Worm (Caenorhabditis elegans) whole organism, L2 larva: ENCODE results near the gene F01D5.8.
"Not testable (repeated sequence)": the region's sequence is repeated elsewhere in the genome, so short reads cannot be mapped to it uniquely, and the experiment has no call there.

ENCODE experiments used
- alr-1 ChIP-seq: fragments of 150-350 bp; optimal IDR thresholded peaks from 2 replicates; lab custom pipeline; 2014; ENCODE audit warnings: missing biosample characterization, missing genetic modification characterization
- ceh-16 ChIP-seq: fragments of 150-350 bp; optimal IDR thresholded peaks from 2 replicates; lab custom pipeline; 2014; ENCODE audit warnings: missing biosample characterization, missing genetic modification characterization
- lsy-2 ChIP-seq, 2 experiments: fragments of 150-350 bp in 1 of 2; sonication (generic microtip) in 1 of 2; optimal IDR thresholded peaks; 2 replicates each; lab custom pipeline; 2014 to 2017; ENCODE audit warnings: missing biosample characterization in 2 of 2, missing genetic modification characterization in 2 of 2
- mdl-1 ChIP-seq, 2 experiments: fragments of 150-350 bp in 1 of 2; sonication (generic microtip) in 1 of 2; optimal IDR thresholded peaks; 2 replicates each; lab custom pipeline; 2017; ENCODE audit warnings: missing biosample characterization in 2 of 2, missing genetic modification characterization in 2 of 2
- nhr-10 ChIP-seq: sonication (generic microtip); optimal IDR thresholded peaks from 2 replicates; lab custom pipeline; 2017; ENCODE audit warnings: missing biosample characterization, missing genetic modification characterization
- nhr-11 ChIP-seq: fragments of 150-350 bp; optimal IDR thresholded peaks from 2 replicates; lab custom pipeline; 2014; ENCODE audit warnings: missing biosample characterization, missing genetic modification characterization
- nhr-12 ChIP-seq: fragments of 150-350 bp; optimal IDR thresholded peaks from 2 replicates; lab custom pipeline; 2014; ENCODE audit warnings: missing biosample characterization, missing genetic modification characterization
- sma-9 ChIP-seq, 2 experiments: fragments of 150-350 bp in 1 of 2; sonication (generic microtip) in 1 of 2; optimal IDR thresholded peaks; 2 replicates each; lab custom pipeline; 2014 to 2016; ENCODE audit warnings: missing genetic modification characterization in 2 of 2, mild to moderate bottlenecking in 1 of 2, missing biosample characterization in 1 of 2, missing compliant biosample characterization in 1 of 2, missing genetic modification reagents in 1 of 2, moderate library complexity in 1 of 2
- unc-62 ChIP-seq: fragments of 150-350 bp; optimal IDR thresholded peaks from 2 replicates; lab custom pipeline; 2014; ENCODE audit warnings: missing biosample characterization, missing genetic modification reagents, missing genetic modification characterization
- zag-1 ChIP-seq: fragments of 150-350 bp; optimal IDR thresholded peaks from 2 replicates; lab custom pipeline; 2014; ENCODE audit warnings: missing biosample characterization, missing genetic modification characterization

- not testable (repeated sequence) for TF ChIP-seq nhr-10 (tag; lab: Kevin White, UChicago); lsy-2 (tag; optimal IDR thresholded peaks at IDR 0.05; lab: Kevin White, UChicago); sma-9 (GFP tag; optimal IDR thresholded peaks at IDR 0.05; lab: Kevin White, UChicago); sma-9 (tag; optimal IDR thresholded peaks at IDR 0.05; lab: Kevin White, UChicago); nhr-12 (tag; lab: Kevin White, UChicago); ceh-16 (tag; lab: Kevin White, UChicago); alr-1 (tag; lab: Kevin White, UChicago); nhr-11; mdl-1 (tag; optimal IDR thresholded peaks at IDR 0.05; lab: Kevin White, UChicago); unc-62 (GFP tag; lab: Kevin White, UChicago); zag-1 (tag; lab: Kevin White, UChicago)
These were observed 10.7 kb downstream of the F01D5.8 start, which contains the start of gene F01D5.10 for ce11 chrII:14021230-14021629.
